1 fruit fly cellular context compared by ENCODE assay signal in genomic region chr3L:724518-725341, dm6.
A peak's percentile ranks its signal among the peaks of the same experiment; 100 is the strongest.
TF ChIP-seq lines count a peak whose summit lies in the region.

No protein-coding gene starts in this region.

TF ChIP-seq in whole organism, embryonic, 481 proteins besides CTCF, POLR2A, EP300 and RAD21 (continued from another document and continues in another):
- TF ChIP-seq CG16813 (GFP tag; IDR thresholded peaks at IDR 0.05; lab: Robert Waterston, UW; ENCODE audit: partially characterized antibody), result no peak
- TF ChIP-seq CG5180 (GFP tag; optimal IDR thresholded peaks at IDR 0.05; lab: Kevin White, UChicago), result peak; percentile 75
- peak; percentile 53 for TF ChIP-seq Dek (tag; optimal IDR thresholded peaks at IDR 0.05; lab: Kevin White, UChicago)
- peak; percentile 78 for TF ChIP-seq jing (GFP tag; optimal IDR thresholded peaks at IDR 0.05; lab: Kevin White, UChicago)
- peak; percentile 84 to 94 for TF ChIP-seq Pdp1 (GFP tag; optimal IDR thresholded peaks at IDR 0.05; lab: Kevin White, UChicago)
- peak; percentile 46 for TF ChIP-seq CG17912 (GFP tag; optimal IDR thresholded peaks at IDR 0.05; lab: Kevin White, UChicago)
- TF ChIP-seq CG2712 (tag; optimal IDR thresholded peaks at IDR 0.05; lab: Kevin White, UChicago), result peak; percentile 98
- no peak for TF ChIP-seq BEAF-32 (GFP tag; optimal IDR thresholded peaks at IDR 0.05; lab: Kevin White, UChicago)
- TF ChIP-seq Bdp1 (GFP tag; optimal IDR thresholded peaks at IDR 0.05; lab: Kevin White, UChicago), result peak; percentile 91
- TF ChIP-seq Neu2 (GFP tag; optimal IDR thresholded peaks at IDR 0.05; lab: Kevin White, UChicago; ENCODE audit: borderline replicate concordance), result peak; percentile 90
- no peak for TF ChIP-seq sug (tag; optimal IDR thresholded peaks at IDR 0.05; lab: Kevin White, UChicago)
- peak; percentile 98 for TF ChIP-seq CG2875 (GFP tag; optimal IDR thresholded peaks at IDR 0.05; lab: Kevin White, UChicago)
- peak; percentile 97 for TF ChIP-seq Med (GFP tag; lab: Kevin White, UChicago)
- no peak; the same call in 1 of the 2 replicates for TF ChIP-seq Taf1 (GFP tag; IDR thresholded peaks at IDR 0.05; lab: Robert Waterston, UW)
- peak; percentile 85 for TF ChIP-seq ssp (GFP tag; IDR thresholded peaks at IDR 0.05; lab: Robert Waterston, UW)
- TF ChIP-seq knrl (GFP tag; IDR thresholded peaks at IDR 0.05; lab: Robert Waterston, UW; ENCODE audit: partially characterized antibody), result peak; percentile 32; the same call in 2 of the 3 replicates
- peak; percentile 87 for TF ChIP-seq CG13424 (tag; optimal IDR thresholded peaks at IDR 0.05; lab: Kevin White, UChicago)
- peak; percentile 87 for TF ChIP-seq odd (GFP tag; optimal IDR thresholded peaks at IDR 0.05; lab: Kevin White, UChicago)
- TF ChIP-seq CG8765 (GFP tag; IDR thresholded peaks at IDR 0.05; lab: Robert Waterston, UW), result peak; percentile 96
- peak; percentile 22 for TF ChIP-seq emc (GFP tag; optimal IDR thresholded peaks at IDR 0.05; lab: Kevin White, UChicago)
- peak; percentile 71 for TF ChIP-seq CG15269 (tag; optimal IDR thresholded peaks at IDR 0.05; lab: Kevin White, UChicago)
- TF ChIP-seq Gug (GFP tag; IDR thresholded peaks at IDR 0.05; lab: Robert Waterston, UW), result peak; percentile 84
- 0 out of 3 replicates have a peak, but pooled peaks have one; percentile 39 for TF ChIP-seq CG14860 (GFP tag; IDR thresholded peaks at IDR 0.05; lab: Robert Waterston, UW; ENCODE audit: partially characterized antibody)
- TF ChIP-seq crp (GFP tag; optimal IDR thresholded peaks at IDR 0.05; lab: Kevin White, UChicago), result peak in 1 of 2 experiments; percentile 55
- no peak for TF ChIP-seq Lpt (GFP tag; optimal IDR thresholded peaks at IDR 0.05; lab: Kevin White, UChicago)
- TF ChIP-seq gsb-n (tag; optimal IDR thresholded peaks at IDR 0.05; lab: Kevin White, UChicago), result peak; percentile 98
- TF ChIP-seq nom (GFP tag; optimal IDR thresholded peaks at IDR 0.05; lab: Kevin White, UChicago), result peak; percentile 83
- TF ChIP-seq Hmr (GFP tag; optimal IDR thresholded peaks at IDR 0.05; lab: Kevin White, UChicago), result peak; percentile 76
- peak; percentile 95 for TF ChIP-seq ken (GFP tag; IDR thresholded peaks at IDR 0.05; lab: Robert Waterston, UW)
- TF ChIP-seq Dll (GFP tag; IDR thresholded peaks at IDR 0.05; lab: Robert Waterston, UW; ENCODE audit: partially characterized antibody), result no peak
- TF ChIP-seq Hand (GFP tag; optimal IDR thresholded peaks at IDR 0.05; lab: Kevin White, UChicago), result peak; percentile 31
- peak; percentile 49 for TF ChIP-seq CG2120 (GFP tag; optimal IDR thresholded peaks at IDR 0.05; lab: Kevin White, UChicago)
- peak; percentile 63 for TF ChIP-seq Meics (GFP tag; optimal IDR thresholded peaks at IDR 0.05; lab: Kevin White, UChicago)
- peak; percentile 74 for TF ChIP-seq slbo (GFP tag; IDR thresholded peaks at IDR 0.05; lab: Robert Waterston, UW)
- TF ChIP-seq Optix (GFP tag; IDR thresholded peaks at IDR 0.05; lab: Robert Waterston, UW), result peak; percentile 95
- TF ChIP-seq sim (GFP tag; IDR thresholded peaks at IDR 0.05; lab: Robert Waterston, UW), result peak; percentile 96
- TF ChIP-seq so (GFP tag; IDR thresholded peaks at IDR 0.05; lab: Robert Waterston, UW), result peak; percentile 89
- peak; percentile 87 for TF ChIP-seq CG11093 (GFP tag; IDR thresholded peaks at IDR 0.05; lab: Robert Waterston, UW)
- peak; percentile 84 for TF ChIP-seq ewg (GFP tag; optimal IDR thresholded peaks at IDR 0.05; lab: Kevin White, UChicago)
- peak; percentile 86 for TF ChIP-seq CG3065 (GFP tag; optimal IDR thresholded peaks at IDR 0.05; lab: Kevin White, UChicago)
- TF ChIP-seq CG17802 (tag; optimal IDR thresholded peaks at IDR 0.05; lab: Kevin White, UChicago), result peak; percentile 87
- peak; percentile 89 for TF ChIP-seq fd64A (GFP tag; optimal IDR thresholded peaks at IDR 0.05; lab: Kevin White, UChicago)
- TF ChIP-seq crc (GFP tag; optimal IDR thresholded peaks at IDR 0.05; lab: Kevin White, UChicago), result peak; percentile 94
- TF ChIP-seq tio (GFP tag; optimal IDR thresholded peaks at IDR 0.05; lab: Kevin White, UChicago), result peak; percentile 92
- TF ChIP-seq CHES-1-like (GFP tag; optimal IDR thresholded peaks at IDR 0.05; lab: Kevin White, UChicago), result peak; percentile 90
- peak; percentile 12 for TF ChIP-seq CG15514 (GFP tag; optimal IDR thresholded peaks at IDR 0.05; lab: Kevin White, UChicago)
- peak; percentile 5 for TF ChIP-seq luna (GFP tag; optimal IDR thresholded peaks at IDR 0.05; lab: Kevin White, UChicago)
- TF ChIP-seq CG2116 (GFP tag; optimal IDR thresholded peaks at IDR 0.05; lab: Kevin White, UChicago), result peak; percentile 67
- TF ChIP-seq CG11723 (GFP tag; optimal IDR thresholded peaks at IDR 0.05; lab: Kevin White, UChicago), result peak; percentile 85
- peak; percentile 68 for TF ChIP-seq BtbVII (GFP tag; optimal IDR thresholded peaks at IDR 0.05; lab: Kevin White, UChicago)
- peak; percentile 90 for TF ChIP-seq mam (GFP tag; optimal IDR thresholded peaks at IDR 0.05; lab: Kevin White, UChicago)
- peak; percentile 91 for TF ChIP-seq CG30431 (GFP tag; optimal IDR thresholded peaks at IDR 0.05; lab: Kevin White, UChicago)
- TF ChIP-seq CG15601 (tag; optimal IDR thresholded peaks at IDR 0.05; lab: Kevin White, UChicago), result peak; percentile 95
- peak; percentile 80 for TF ChIP-seq Bteb2 (GFP tag; optimal IDR thresholded peaks at IDR 0.05; lab: Kevin White, UChicago)
- peak; percentile 89 for TF ChIP-seq Nf-YA (GFP tag; IDR thresholded peaks at IDR 0.05; lab: Robert Waterston, UW)
- TF ChIP-seq CG8281 (tag; optimal IDR thresholded peaks at IDR 0.05; lab: Kevin White, UChicago), result peak; percentile 69
- TF ChIP-seq CG14710 (tag; optimal IDR thresholded peaks at IDR 0.05; lab: Kevin White, UChicago), result peak; percentile 97
- peak; percentile 97 for TF ChIP-seq CG10979 (tag; optimal IDR thresholded peaks at IDR 0.05; lab: Kevin White, UChicago)
- peak in 1 of 2 experiments; percentile 96 for TF ChIP-seq eve (GFP tag; optimal IDR thresholded peaks at IDR 0.05; lab: Kevin White, UChicago)
- TF ChIP-seq CG1024 (GFP tag; IDR thresholded peaks at IDR 0.05; lab: Robert Waterston, UW), result peak; percentile 86
- peak; percentile 18 for TF ChIP-seq pfk (GFP tag; optimal IDR thresholded peaks at IDR 0.05; lab: Kevin White, UChicago)
- TF ChIP-seq CG15696 (tag; optimal IDR thresholded peaks at IDR 0.05; lab: Kevin White, UChicago), result peak; percentile 98
- peak; percentile 85 for TF ChIP-seq YL-1 (GFP tag; optimal IDR thresholded peaks at IDR 0.05; lab: Kevin White, UChicago)
- TF ChIP-seq chm (GFP tag; IDR thresholded peaks at IDR 0.05; lab: Robert Waterston, UW), result peak; percentile 95
- TF ChIP-seq toy (GFP tag; IDR thresholded peaks at IDR 0.05; lab: Robert Waterston, UW), result peak; percentile 70
- TF ChIP-seq cwo (GFP tag; optimal IDR thresholded peaks at IDR 0.05; lab: Kevin White, UChicago), result peak; percentile 66
- TF ChIP-seq fd96Cb (tag; optimal IDR thresholded peaks at IDR 0.05; lab: Kevin White, UChicago), result peak; percentile 93
- TF ChIP-seq CG11398 (GFP tag; optimal IDR thresholded peaks at IDR 0.05; lab: Kevin White, UChicago), result peak; percentile 92
- TF ChIP-seq CG17186 (GFP tag; optimal IDR thresholded peaks at IDR 0.05; lab: Kevin White, UChicago), result peak; percentile 83
- peak; percentile 58 for TF ChIP-seq Fer1 (GFP tag; optimal IDR thresholded peaks at IDR 0.05; lab: Kevin White, UChicago)
- TF ChIP-seq CG3838 (GFP tag; optimal IDR thresholded peaks at IDR 0.05; lab: Kevin White, UChicago), result peak; percentile 90
- TF ChIP-seq CG6654 (GFP tag; optimal IDR thresholded peaks at IDR 0.05; lab: Kevin White, UChicago), result peak; percentile 68
- peak; percentile 90 for TF ChIP-seq PHDP (tag; optimal IDR thresholded peaks at IDR 0.05; lab: Kevin White, UChicago)
- TF ChIP-seq CG30403 (GFP tag; optimal IDR thresholded peaks at IDR 0.05; lab: Kevin White, UChicago), result peak; percentile 94
- peak; percentile 88 for TF ChIP-seq CG17568 (GFP tag; optimal IDR thresholded peaks at IDR 0.05; lab: Kevin White, UChicago)
- peak; percentile 45; the same call in 1 of the 2 replicates for TF ChIP-seq CkIIα-i1 (GFP tag; IDR thresholded peaks at IDR 0.05; lab: Robert Waterston, UW)
- peak; percentile 35; the same call in 1 of the 2 replicates for TF ChIP-seq NFAT (GFP tag; IDR thresholded peaks at IDR 0.05; lab: Robert Waterston, UW)
- TF ChIP-seq CG17328 (GFP tag; IDR thresholded peaks at IDR 0.05; lab: Robert Waterston, UW), result peak; percentile 97
- TF ChIP-seq jumu (GFP tag; optimal IDR thresholded peaks at IDR 0.05; lab: Kevin White, UChicago), result peak; percentile 94
- peak; percentile 39; the same call in 1 of the 2 replicates for TF ChIP-seq CG9932 (GFP tag; IDR thresholded peaks at IDR 0.05; lab: Robert Waterston, UW)
- TF ChIP-seq Fer3 (tag; optimal IDR thresholded peaks at IDR 0.05; lab: Kevin White, UChicago), result peak; percentile 72
- peak; percentile 89 for TF ChIP-seq seq (GFP tag; IDR thresholded peaks at IDR 0.05; lab: Robert Waterston, UW)
- peak; percentile 95 for TF ChIP-seq CG12236 (GFP tag; optimal IDR thresholded peaks at IDR 0.05; lab: Kevin White, UChicago)
- TF ChIP-seq Gsc (GFP tag; IDR thresholded peaks at IDR 0.05; lab: Robert Waterston, UW), result peak; percentile 88
- TF ChIP-seq sisA (GFP tag; IDR thresholded peaks at IDR 0.05; lab: Robert Waterston, UW), result peak; percentile 91
- peak; percentile 71 for TF ChIP-seq z (GFP tag; IDR thresholded peaks at IDR 0.05; lab: Robert Waterston, UW)
- TF ChIP-seq otp (GFP tag; IDR thresholded peaks at IDR 0.05; lab: Robert Waterston, UW), result peak; percentile 98
- TF ChIP-seq CG18599 (GFP tag; optimal IDR thresholded peaks at IDR 0.05; lab: Kevin White, UChicago), result peak; percentile 78
- peak; percentile 88 for TF ChIP-seq oc (tag; optimal IDR thresholded peaks at IDR 0.05; lab: Kevin White, UChicago)
- peak; percentile 79 for TF ChIP-seq sr (GFP tag; IDR thresholded peaks at IDR 0.05; lab: Robert Waterston, UW)
- peak; percentile 94 for TF ChIP-seq CG10462 (GFP tag; optimal IDR thresholded peaks at IDR 0.05; lab: Kevin White, UChicago)
- peak; percentile 86 for TF ChIP-seq CG7271 (tag; optimal IDR thresholded peaks at IDR 0.05; lab: Kevin White, UChicago)
- peak; percentile 91 for TF ChIP-seq Mad (GFP tag; optimal IDR thresholded peaks at IDR 0.05; lab: Kevin White, UChicago)
- TF ChIP-seq ci (GFP tag; IDR thresholded peaks at IDR 0.05; lab: Robert Waterston, UW), result peak; percentile 98
- no peak for TF ChIP-seq B-H2 (GFP tag; optimal IDR thresholded peaks at IDR 0.05; lab: Kevin White, UChicago)
- TF ChIP-seq CG3847 (GFP tag; IDR thresholded peaks at IDR 0.05; lab: Robert Waterston, UW), result peak; percentile 70
- peak; percentile 95 for TF ChIP-seq en (GFP tag; optimal IDR thresholded peaks at IDR 0.05; lab: Kevin White, UChicago)
- peak; percentile 98 for TF ChIP-seq CG17829 (tag; optimal IDR thresholded peaks at IDR 0.05; lab: Kevin White, UChicago)
- peak; percentile 54 for TF ChIP-seq CG10543 (GFP tag; optimal IDR thresholded peaks at IDR 0.05; lab: Kevin White, UChicago)
- TF ChIP-seq Sry-δ (GFP tag; optimal IDR thresholded peaks at IDR 0.05; lab: Kevin White, UChicago), result peak; percentile 54
- TF ChIP-seq CG14667 (GFP tag; IDR thresholded peaks at IDR 0.05; lab: Robert Waterston, UW), result peak; percentile 90
- TF ChIP-seq bbx (GFP tag; IDR thresholded peaks at IDR 0.05; lab: Robert Waterston, UW; ENCODE audit: partially characterized antibody), result no peak
- TF ChIP-seq mirr (GFP tag; optimal IDR thresholded peaks at IDR 0.05; lab: Kevin White, UChicago), result no peak
- peak; percentile 76 for TF ChIP-seq ab (GFP tag; optimal IDR thresholded peaks at IDR 0.05; lab: Kevin White, UChicago)
- no peak; the same call in 1 of the 2 replicates for TF ChIP-seq GATAe (GFP tag; conservative IDR thresholded peaks at IDR 0.05; lab: Robert Waterston, UW)
- TF ChIP-seq CG16779 (GFP tag; IDR thresholded peaks at IDR 0.05; lab: Robert Waterston, UW), result no peak
- TF ChIP-seq lab (GFP tag; optimal IDR thresholded peaks at IDR 0.05; lab: Kevin White, UChicago), result peak; percentile 80
- TF ChIP-seq CG1602 (GFP tag; optimal IDR thresholded peaks at IDR 0.05; lab: Kevin White, UChicago), result peak; percentile 95
- peak; percentile 80 for TF ChIP-seq CG15073 (GFP tag; optimal IDR thresholded peaks at IDR 0.05; lab: Kevin White, UChicago)
- TF ChIP-seq aop (GFP tag; IDR thresholded peaks at IDR 0.05; lab: Robert Waterston, UW), result peak; percentile 79; the same call in 1 of the 2 replicates
- TF ChIP-seq CG3163 (GFP tag; optimal IDR thresholded peaks at IDR 0.05; lab: Kevin White, UChicago), result peak; percentile 74
- peak; percentile 71 for TF ChIP-seq E2f2 (GFP tag; IDR thresholded peaks at IDR 0.05; lab: Robert Waterston, UW)
- TF ChIP-seq gcm (GFP tag; optimal IDR thresholded peaks at IDR 0.05; lab: Kevin White, UChicago), result peak; percentile 97
- TF ChIP-seq az2 (GFP tag; optimal IDR thresholded peaks at IDR 0.05; lab: Kevin White, UChicago), result peak; percentile 95
- TF ChIP-seq CG4854 (GFP tag; optimal IDR thresholded peaks at IDR 0.05; lab: Kevin White, UChicago), result peak; percentile 92
- TF ChIP-seq bab2 (GFP tag; optimal IDR thresholded peaks at IDR 0.05; lab: Kevin White, UChicago), result peak; percentile 95
- peak; percentile 99 for TF ChIP-seq CG33557 (GFP tag; optimal IDR thresholded peaks at IDR 0.05; lab: Kevin White, UChicago)
- TF ChIP-seq CG4820 (GFP tag; optimal IDR thresholded peaks at IDR 0.05; lab: Kevin White, UChicago), result peak; percentile 96
- peak; percentile 88 for TF ChIP-seq Hr3 (GFP tag; optimal IDR thresholded peaks at IDR 0.05; lab: Kevin White, UChicago)
- TF ChIP-seq repo (GFP tag; optimal IDR thresholded peaks at IDR 0.05; lab: Kevin White, UChicago), result peak; percentile 90
- TF ChIP-seq Antp (GFP tag; optimal IDR thresholded peaks at IDR 0.05; lab: Kevin White, UChicago), result peak; percentile 94
- peak; percentile 59 for TF ChIP-seq CG31365 (tag; optimal IDR thresholded peaks at IDR 0.05; lab: Kevin White, UChicago)
- peak; percentile 90 for TF ChIP-seq row (GFP tag; IDR thresholded peaks at IDR 0.05; lab: Robert Waterston, UW)
- TF ChIP-seq prd (optimal IDR thresholded peaks at IDR 0.05; lab: Kevin White, UChicago), result no peak
- TF ChIP-seq prd (GFP tag; IDR thresholded peaks at IDR 0.05; lab: Robert Waterston, UW), result peak; percentile 98
- peak; percentile 97 for TF ChIP-seq CG8388 (GFP tag; optimal IDR thresholded peaks at IDR 0.05; lab: Kevin White, UChicago)
- TF ChIP-seq CG33213 (GFP tag; optimal IDR thresholded peaks at IDR 0.05; lab: Kevin White, UChicago), result peak; percentile 95
- peak; percentile 98 for TF ChIP-seq CG31441 (GFP tag; IDR thresholded peaks at IDR 0.05; lab: Robert Waterston, UW)
- TF ChIP-seq ash1 (GFP tag; optimal IDR thresholded peaks at IDR 0.05; lab: Kevin White, UChicago), result peak; percentile 17
- no peak for TF ChIP-seq rib (GFP tag; IDR thresholded peaks at IDR 0.05; lab: Robert Waterston, UW)
- TF ChIP-seq tap (tag; optimal IDR thresholded peaks at IDR 0.05; lab: Kevin White, UChicago), result peak; percentile 85
